Worm (Caenorhabditis elegans): ENCODE measurements around the gene F22F7.8.

- TF ChIP-seq ztf-29 (GFP tag; IDR thresholded peaks at IDR 0.05) (no peak), flt-1 (GFP tag; IDR thresholded peaks at IDR 0.05) (no peak)
Measured at ce11 chrV:2146795-2147194, 25.0 kb upstream of the F22F7.8 start, which contains the start of gene srbc-20.

Data from whole organism, midembryonic.